Fruit fly (Drosophila melanogaster) whole organism, embryonic: ENCODE data around the gene GlcAT-P.

ENCODE experiments used
- Aef1 ChIP-seq: fragments of 200-800 bp; sonication (Bioruptor generic); IDR thresholded peaks from 3 replicates; pipeline ENCODE4 v1.3.6; 2022; ENCODE audit warnings: missing biosample characterization, missing genetic modification characterization
- CG10321 ChIP-seq: fragments of 200-800 bp; sonication (Bioruptor generic); IDR thresholded peaks from 2 replicates; pipeline ENCODE4 v1.3.6; 2022; ENCODE audit warnings: missing biosample characterization, missing genetic modification characterization
- CG12769 ChIP-seq: fragments of 200-800 bp; sonication (Bioruptor generic); optimal IDR thresholded peaks from 2 replicates; lab custom pipeline; 2019; ENCODE audit warnings: missing biosample characterization, mild to moderate bottlenecking, missing genetic modification characterization, moderate library complexity
- CG13775 ChIP-seq: fragments of 200-800 bp; sonication (Bioruptor generic); optimal IDR thresholded peaks from 3 replicates; lab custom pipeline; 2017; ENCODE audit warnings: missing biosample characterization, mild to moderate bottlenecking, missing genetic modification characterization
- CG14710 ChIP-seq: fragments of 200-800 bp; sonication (Bioruptor generic); optimal IDR thresholded peaks from 3 replicates; lab custom pipeline; 2019; ENCODE audit warnings: missing biosample characterization, mild to moderate bottlenecking, missing genetic modification characterization, moderate library complexity
- CG15011 ChIP-seq: fragments of 200-800 bp; sonication (Bioruptor generic); optimal IDR thresholded peaks from 3 replicates; lab custom pipeline; 2018; ENCODE audit warnings: missing biosample characterization, mild to moderate bottlenecking, missing genetic modification characterization
- CG15514 ChIP-seq: fragments of 200-800 bp; sonication (Bioruptor generic); optimal IDR thresholded peaks from 3 replicates; lab custom pipeline; 2017; ENCODE audit warnings: missing biosample characterization, missing genetic modification characterization, mild to moderate bottlenecking, moderate library complexity, missing genetic modification reagents
- CG16813 ChIP-seq: fragments of 200-800 bp; sonication (Bioruptor generic); IDR thresholded peaks from 3 replicates; pipeline ENCODE4 v1.3.6; 2022; ENCODE audit warnings: missing biosample characterization, missing genetic modification characterization; ENCODE audit not compliant: partially characterized antibody
- CG17186 ChIP-seq: fragments of 200-800 bp; sonication (Bioruptor generic); optimal IDR thresholded peaks from 3 replicates; lab custom pipeline; 2017; ENCODE audit warnings: missing biosample characterization, missing genetic modification reagents, missing genetic modification characterization
- CG17328 ChIP-seq: fragments of 200-800 bp; sonication (Bioruptor generic); IDR thresholded peaks from 2 replicates; pipeline ENCODE4 v1.3.6; 2022; ENCODE audit warnings: missing biosample characterization, missing genetic modification characterization
- CG18619 ChIP-seq: fragments of 200-800 bp; sonication (Bioruptor generic); optimal IDR thresholded peaks from 3 replicates; lab custom pipeline; 2017; ENCODE audit warnings: missing biosample characterization, mild to moderate bottlenecking, missing genetic modification characterization
- CG2875 ChIP-seq: fragments of 200-800 bp; sonication (Bioruptor generic); optimal IDR thresholded peaks from 2 replicates; lab custom pipeline; 2017; ENCODE audit warnings: missing biosample characterization, mild to moderate bottlenecking, missing genetic modification characterization, missing genetic modification reagents
- CG31388 ChIP-seq: fragments of 200-800 bp; sonication (Bioruptor generic); optimal IDR thresholded peaks from 2 replicates; lab custom pipeline; 2016; ENCODE audit warnings: missing biosample characterization, missing genetic modification characterization
- CG31441 ChIP-seq: fragments of 200-800 bp; sonication (Bioruptor generic); IDR thresholded peaks from 2 replicates; pipeline ENCODE4 v1.3.6; 2022; ENCODE audit warnings: missing biosample characterization, missing genetic modification characterization
- CG3407 ChIP-seq: fragments of 200-800 bp; sonication (Bioruptor generic); optimal IDR thresholded peaks from 2 replicates; lab custom pipeline; 2018; ENCODE audit warnings: missing biosample characterization, mild to moderate bottlenecking, missing genetic modification characterization
- CG4617 ChIP-seq: fragments of 200-800 bp; sonication (Bioruptor generic); optimal IDR thresholded peaks from 3 replicates; lab custom pipeline; 2016; ENCODE audit warnings: missing biosample characterization, missing genetic modification characterization, borderline replicate concordance
- CG4820 ChIP-seq: fragments of 200-800 bp; sonication (Bioruptor generic); optimal IDR thresholded peaks from 3 replicates; lab custom pipeline; 2016; ENCODE audit warnings: missing biosample characterization, missing genetic modification characterization
- CG5180 ChIP-seq: fragments of 200-800 bp; sonication (Bioruptor generic); optimal IDR thresholded peaks from 3 replicates; lab custom pipeline; 2017; ENCODE audit warnings: missing biosample characterization, missing genetic modification characterization, mild to moderate bottlenecking, moderate library complexity, missing genetic modification reagents
- CG5245 ChIP-seq: fragments of 200-800 bp; sonication (Bioruptor generic); optimal IDR thresholded peaks from 3 replicates; lab custom pipeline; 2016; ENCODE audit warnings: missing biosample characterization, missing genetic modification characterization
- CG6791 ChIP-seq: fragments of 200-800 bp; sonication (Bioruptor generic); IDR thresholded peaks from 3 replicates; pipeline ENCODE4 v1.3.6; 2022; ENCODE audit warnings: missing biosample characterization, missing genetic modification characterization; ENCODE audit not compliant: partially characterized antibody
- CG8281 ChIP-seq: fragments of 200-800 bp; sonication (Bioruptor generic); optimal IDR thresholded peaks from 2 replicates; lab custom pipeline; 2018; ENCODE audit warnings: missing biosample characterization, mild to moderate bottlenecking, missing genetic modification characterization, moderate library complexity
- CG9727 ChIP-seq: fragments of 200-800 bp; sonication (Bioruptor generic); optimal IDR thresholded peaks from 3 replicates; lab custom pipeline; 2017; ENCODE audit warnings: missing biosample characterization, mild to moderate bottlenecking, missing genetic modification characterization
- E2f2 ChIP-seq: fragments of 200-800 bp; sonication (Bioruptor generic); IDR thresholded peaks from 2 replicates; pipeline ENCODE4 v1.3.6; 2022; ENCODE audit warnings: missing biosample characterization, missing genetic modification characterization
- Fer2 ChIP-seq: fragments of 200-800 bp; sonication (Bioruptor generic); optimal IDR thresholded peaks from 2 replicates; lab custom pipeline; 2018; ENCODE audit warnings: missing biosample characterization, mild to moderate bottlenecking, missing genetic modification characterization, moderate library complexity
- Gug ChIP-seq: fragments of 200-800 bp; sonication (Bioruptor generic); IDR thresholded peaks from 4 replicates; pipeline ENCODE4 v1.3.6; 2022; ENCODE audit warnings: missing biosample characterization, missing genetic modification characterization
- Kr ChIP-seq: fragments of 200-800 bp; sonication (Bioruptor generic); optimal IDR thresholded peaks from 2 replicates; lab custom pipeline; 2017; ENCODE audit warnings: missing biosample characterization, mild to moderate bottlenecking, missing genetic modification characterization
- Max ChIP-seq: fragments of 200-800 bp; sonication (Bioruptor generic); optimal IDR thresholded peaks from 2 replicates; lab custom pipeline; 2016; ENCODE audit warnings: missing biosample characterization, mild to moderate bottlenecking, missing genetic modification characterization
- Spps ChIP-seq: fragments of 200-800 bp; sonication (Bioruptor generic); optimal IDR thresholded peaks from 2 replicates; lab custom pipeline; 2018; ENCODE audit warnings: missing biosample characterization, mild to moderate bottlenecking, missing genetic modification characterization
- ci ChIP-seq: fragments of 200-800 bp; sonication (Bioruptor generic); IDR thresholded peaks from 3 replicates; pipeline ENCODE4 v1.3.6; 2022; ENCODE audit warnings: missing biosample characterization, missing genetic modification characterization
- cwo ChIP-seq: fragments of 200-800 bp; sonication (Bioruptor generic); optimal IDR thresholded peaks from 3 replicates; lab custom pipeline; 2017; ENCODE audit warnings: missing biosample characterization, missing genetic modification characterization, mild to moderate bottlenecking, moderate library complexity, missing genetic modification reagents
- eyg ChIP-seq: fragments of 200-800 bp; sonication (Bioruptor generic); optimal IDR thresholded peaks from 3 replicates; lab custom pipeline; 2016; ENCODE audit warnings: missing biosample characterization, missing genetic modification characterization
- gcm ChIP-seq: fragments of 200-800 bp; sonication (Bioruptor generic); optimal IDR thresholded peaks from 2 replicates; lab custom pipeline; 2019; ENCODE audit warnings: missing biosample characterization, mild to moderate bottlenecking, missing genetic modification characterization, moderate library complexity
- hb ChIP-seq: fragments of 200-800 bp; sonication (Bioruptor generic); IDR thresholded peaks from 3 replicates; pipeline ENCODE4 v1.3.6; 2022; ENCODE audit warnings: missing biosample characterization, missing genetic modification characterization; ENCODE audit not compliant: partially characterized antibody
- insv ChIP-seq, 2 experiments: fragments of 200-800 bp; sonication (Bioruptor generic); optimal IDR thresholded peaks; 3 replicates each; lab custom pipeline; 2016 to 2018; ENCODE audit warnings: missing biosample characterization in 2 of 2, missing genetic modification characterization in 2 of 2
- kah ChIP-seq: fragments of 200-800 bp; sonication (Bioruptor generic); optimal IDR thresholded peaks from 2 replicates; lab custom pipeline; 2018; ENCODE audit warnings: missing biosample characterization, mild to moderate bottlenecking, missing genetic modification characterization
- lab ChIP-seq: fragments of 200-800 bp; sonication (Bioruptor generic); optimal IDR thresholded peaks from 3 replicates; lab custom pipeline; 2017; ENCODE audit warnings: missing biosample characterization, missing genetic modification characterization, mild to moderate bottlenecking, moderate library complexity, missing genetic modification reagents
- nerfin-1 ChIP-seq: fragments of 200-800 bp; sonication (Bioruptor generic); optimal IDR thresholded peaks from 3 replicates; lab custom pipeline; 2019; ENCODE audit warnings: missing biosample characterization, mild to moderate bottlenecking, missing genetic modification characterization, moderate library complexity
- nerfin-2 ChIP-seq: fragments of 200-800 bp; sonication (Bioruptor generic); IDR thresholded peaks from 2 replicates; pipeline ENCODE4 v1.3.6; 2022; ENCODE audit warnings: missing biosample characterization, missing genetic modification characterization; ENCODE audit not compliant: partially characterized antibody
- phol ChIP-seq: fragments of 200-800 bp; sonication (Bioruptor generic); optimal IDR thresholded peaks from 3 replicates; lab custom pipeline; 2018; ENCODE audit warnings: missing biosample characterization, mild to moderate bottlenecking, missing genetic modification characterization, moderate library complexity
- psq ChIP-seq: fragments of 200-800 bp; sonication (Bioruptor generic); optimal IDR thresholded peaks from 2 replicates; lab custom pipeline; 2017; ENCODE audit warnings: missing biosample characterization, missing genetic modification characterization
- ranshi ChIP-seq: fragments of 200-800 bp; sonication (Bioruptor generic); IDR thresholded peaks from 2 replicates; pipeline ENCODE4 v1.3.6; 2022; ENCODE audit warnings: missing biosample characterization, missing genetic modification characterization
- seq ChIP-seq: fragments of 200-800 bp; sonication (Bioruptor generic); IDR thresholded peaks from 2 replicates; pipeline ENCODE4 v1.3.6; 2022; ENCODE audit warnings: missing biosample characterization, missing genetic modification characterization
- sna ChIP-seq: fragments of 200-800 bp; sonication (Bioruptor generic); IDR thresholded peaks from 2 replicates; pipeline ENCODE4 v1.3.6; 2022; ENCODE audit warnings: missing biosample characterization, missing genetic modification characterization; ENCODE audit not compliant: partially characterized antibody
- sqz ChIP-seq: fragments of 200-800 bp; sonication (Bioruptor generic); optimal IDR thresholded peaks from 3 replicates; lab custom pipeline; 2018; ENCODE audit warnings: missing biosample characterization, mild to moderate bottlenecking, missing genetic modification characterization
- stc ChIP-seq: fragments of 200-800 bp; sonication (Bioruptor generic); IDR thresholded peaks from 2 replicates; pipeline ENCODE4 v1.3.6; 2022; ENCODE audit warnings: missing biosample characterization, missing genetic modification characterization
- tll ChIP-seq, 2 experiments: fragments of 200-800 bp in 1 of 2; fragments of >200 bp in 1 of 2; sonication (Bioruptor generic) in 1 of 2; optimal IDR thresholded peaks; 2 replicates each; lab custom pipeline; 2017 to 2019; ENCODE audit warnings: missing biosample characterization in 2 of 2, missing genetic modification characterization in 2 of 2, mild to moderate bottlenecking in 1 of 2, moderate library complexity in 1 of 2
- wor ChIP-seq: fragments of 200-800 bp; sonication (Bioruptor generic); IDR thresholded peaks from 2 replicates; pipeline ENCODE4 v1.3.6; 2022; ENCODE audit warnings: missing biosample characterization, missing genetic modification characterization

The GlcAT-P gene

DNA sequence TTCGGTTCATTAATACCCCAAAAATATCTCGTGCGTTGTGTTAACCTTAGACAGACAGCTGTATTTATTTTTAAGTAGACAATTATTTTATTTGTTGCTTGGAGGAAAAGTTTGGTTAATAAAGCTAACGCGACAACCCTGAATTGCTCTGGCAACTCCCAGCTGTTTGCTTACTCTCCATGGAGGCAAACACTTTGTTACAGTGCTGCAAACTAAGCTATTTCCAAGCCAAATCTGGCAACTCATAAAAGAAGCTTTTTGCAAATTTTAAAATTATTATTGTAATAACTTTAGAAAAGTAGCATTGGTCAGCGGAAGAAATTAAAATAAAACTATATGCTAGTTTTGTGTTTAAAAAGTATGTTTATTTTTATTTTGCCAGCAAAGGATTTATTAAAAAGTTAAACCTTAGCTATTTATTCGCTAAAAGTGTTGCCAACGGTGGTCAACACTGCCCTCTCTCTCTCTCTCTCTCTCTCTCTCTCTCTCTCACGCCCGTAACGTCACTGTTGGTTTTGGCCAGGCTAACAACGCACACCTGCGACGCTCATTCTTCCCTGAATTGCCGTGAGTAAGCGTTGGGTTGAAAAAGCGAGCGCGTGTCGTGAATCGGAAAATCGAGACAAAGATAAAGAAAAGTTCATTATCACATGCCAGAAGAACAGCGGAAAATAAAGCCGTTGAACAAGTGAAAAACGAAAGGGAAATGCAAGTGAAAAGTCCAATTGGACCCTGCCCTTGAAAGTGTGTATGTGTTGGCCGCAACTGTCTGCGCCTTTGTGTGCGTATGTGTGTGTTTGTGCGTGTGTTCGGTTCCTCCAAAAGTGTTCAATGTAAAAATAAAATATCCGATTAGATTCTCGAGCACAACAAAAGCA, 18.1 kb upstream of the GlcAT-P start (continued):
- TF ChIP-seq psq (GFP tag; lab: Kevin White, UChicago) (peak; percentile 52), CG4617 (GFP tag; lab: Kevin White, UChicago) (peak; percentile 63), ci (GFP tag; lab: Robert Waterston, UW) (peak; percentile 93), CG9727 (GFP tag; lab: Kevin White, UChicago) (peak; percentile 88), gcm (GFP tag; lab: Kevin White, UChicago) (peak; percentile 82), CG31441 (GFP tag; lab: Robert Waterston, UW) (peak; percentile 72), sqz (GFP tag; lab: Kevin White, UChicago) (peak; percentile 1), CG31388 (GFP tag; lab: Kevin White, UChicago) (peak; percentile 60), CG18619 (GFP tag; lab: Kevin White, UChicago) (peak; percentile 85), phol (tag; lab: Kevin White, UChicago) (peak; percentile 79), CG3407 (GFP tag; lab: Kevin White, UChicago) (peak; percentile 69), Spps (tag; lab: Kevin White, UChicago) (peak; percentile 51), hb (GFP tag; lab: Robert Waterston, UW) (no peak), CG12769 (tag; lab: Kevin White, UChicago) (peak; percentile 95), tll (GFP tag; optimal IDR thresholded peaks at IDR 0.05; lab: Kevin White, UChicago) (peak in 1 of 2 experiments; percentile 66), seq (GFP tag; lab: Robert Waterston, UW) (peak; percentile 91), Aef1 (GFP tag; lab: Robert Waterston, UW) (peak; percentile 86), CG15011 (peak; percentile 78), stc (GFP tag; lab: Robert Waterston, UW) (peak; percentile 94), CG14710 (tag; lab: Kevin White, UChicago) (peak; percentile 70), kah (GFP tag; lab: Kevin White, UChicago) (no peak), CG4820 (GFP tag; lab: Kevin White, UChicago) (peak; percentile 84), CG13775 (GFP tag; lab: Kevin White, UChicago) (peak; percentile 83), cwo (peak; percentile 81), CG16813 (GFP tag; lab: Robert Waterston, UW) (no peak), CG8281 (tag; lab: Kevin White, UChicago) (no peak), CG17328 (GFP tag; lab: Robert Waterston, UW) (peak; percentile 93), Max (GFP tag; lab: Kevin White, UChicago) (peak; percentile 53), nerfin-1 (tag; lab: Kevin White, UChicago) (peak; percentile 2), wor (peak; percentile 75), CG10321 (peak; percentile 73), CG2875 (GFP tag; lab: Kevin White, UChicago) (peak; percentile 81), nerfin-2 (0 out of 2 replicates have a peak, but pooled peaks have one; percentile 34), lab (GFP tag; lab: Kevin White, UChicago) (peak; percentile 97), Kr (GFP tag; lab: Kevin White, UChicago) (no peak), Fer2 (tag; lab: Kevin White, UChicago) (peak; percentile 63), ranshi (peak; percentile 94), CG15514 (peak; percentile 89), CG17186 (GFP tag; lab: Kevin White, UChicago) (peak; percentile 40), CG6791 (no peak), insv (GFP tag; optimal IDR thresholded peaks at IDR 0.05; lab: Kevin White, UChicago) (peak; percentile 69 to 96), E2f2 (peak; percentile 71), CG5180 (peak; percentile 74), sna (GFP tag; lab: Robert Waterston, UW) (no peak), eyg (peak; percentile 82), CG5245 (GFP tag; lab: Kevin White, UChicago) (peak; percentile 80), Gug (GFP tag; lab: Robert Waterston, UW) (peak; percentile 88)
